Fruit fly (Drosophila melanogaster) whole organism, embryonic: ENCODE measurements around the gene CG31816.

Experiments
- Aef1 ChIP-seq: fragments of 200-800 bp; sonication (Bioruptor generic); IDR thresholded peaks from 3 replicates; pipeline ENCODE4 v1.3.6; 2022; ENCODE audit warnings: missing biosample characterization, missing genetic modification characterization
- Blimp-1 ChIP-seq: fragments of 200-800 bp; sonication (Bioruptor generic); optimal IDR thresholded peaks from 3 replicates; lab custom pipeline; 2018; ENCODE audit warnings: missing biosample characterization, missing genetic modification characterization, mild to moderate bottlenecking, moderate library complexity, missing genetic modification reagents
- CG10543 ChIP-seq: fragments of 200-800 bp; sonication (Bioruptor generic); optimal IDR thresholded peaks from 3 replicates; lab custom pipeline; 2017; ENCODE audit warnings: missing biosample characterization, mild to moderate bottlenecking, missing genetic modification characterization, moderate library complexity
- CG11504 ChIP-seq: fragments of 200-800 bp; sonication (Bioruptor generic); optimal IDR thresholded peaks from 3 replicates; lab custom pipeline; 2019; ENCODE audit warnings: missing biosample characterization, mild to moderate bottlenecking, missing genetic modification characterization, moderate library complexity
- CG11723 ChIP-seq: fragments of 200-800 bp; sonication (Bioruptor generic); optimal IDR thresholded peaks from 2 replicates; lab custom pipeline; 2017; ENCODE audit warnings: missing biosample characterization, mild to moderate bottlenecking, missing genetic modification characterization
- CG12155 ChIP-seq: fragments of 200-800 bp; sonication (Bioruptor generic); optimal IDR thresholded peaks from 3 replicates; lab custom pipeline; 2016; ENCODE audit warnings: missing biosample characterization, missing genetic modification characterization
- CG1529 ChIP-seq: fragments of 200-800 bp; sonication (Bioruptor generic); optimal IDR thresholded peaks from 3 replicates; lab custom pipeline; 2018; ENCODE audit warnings: missing biosample characterization, missing genetic modification characterization
- CG16779 ChIP-seq: fragments of 200-800 bp; sonication (Bioruptor generic); IDR thresholded peaks from 2 replicates; pipeline ENCODE4 v1.3.6; 2022; ENCODE audit warnings: missing biosample characterization, missing genetic modification characterization
- CG1832 ChIP-seq: fragments of 200-800 bp; sonication (Bioruptor generic); optimal IDR thresholded peaks from 2 replicates; lab custom pipeline; 2017; ENCODE audit warnings: missing biosample characterization, mild to moderate bottlenecking, missing genetic modification characterization, inconsistent platforms
- CG18764 ChIP-seq: fragments of 200-800 bp; sonication (Bioruptor generic); optimal IDR thresholded peaks from 3 replicates; lab custom pipeline; 2016; ENCODE audit warnings: missing biosample characterization, missing genetic modification characterization
- CG32532 ChIP-seq: fragments of 200-800 bp; sonication (Bioruptor generic); IDR thresholded peaks from 2 replicates; pipeline ENCODE4 v1.3.6; 2022; ENCODE audit warnings: missing biosample characterization, missing genetic modification characterization
- CG3407 ChIP-seq: fragments of 200-800 bp; sonication (Bioruptor generic); optimal IDR thresholded peaks from 2 replicates; lab custom pipeline; 2018; ENCODE audit warnings: missing biosample characterization, mild to moderate bottlenecking, missing genetic modification characterization
- CG4282 ChIP-seq: fragments of 200-800 bp; sonication (Bioruptor generic); optimal IDR thresholded peaks from 2 replicates; lab custom pipeline; 2016; ENCODE audit warnings: missing biosample characterization, missing genetic modification characterization
- CG43689 ChIP-seq: fragments of 200-800 bp; sonication (Bioruptor generic); IDR thresholded peaks from 2 replicates; pipeline ENCODE4 v1.3.6; 2022; ENCODE audit warnings: missing biosample characterization, missing genetic modification characterization
- CG5245 ChIP-seq: fragments of 200-800 bp; sonication (Bioruptor generic); optimal IDR thresholded peaks from 3 replicates; lab custom pipeline; 2016; ENCODE audit warnings: missing biosample characterization, missing genetic modification characterization
- CG6765 ChIP-seq: fragments of 200-800 bp; sonication (Bioruptor generic); optimal IDR thresholded peaks from 3 replicates; lab custom pipeline; 2017; ENCODE audit warnings: missing biosample characterization, mild to moderate bottlenecking, missing genetic modification characterization
- CG7928 ChIP-seq: fragments of 200-800 bp; sonication (Bioruptor generic); optimal IDR thresholded peaks from 2 replicates; lab custom pipeline; 2017; ENCODE audit warnings: missing biosample characterization, mild to moderate bottlenecking, missing genetic modification characterization
- CG8281 ChIP-seq: fragments of 200-800 bp; sonication (Bioruptor generic); optimal IDR thresholded peaks from 2 replicates; lab custom pipeline; 2018; ENCODE audit warnings: missing biosample characterization, mild to moderate bottlenecking, missing genetic modification characterization, moderate library complexity
- CG8388 ChIP-seq: fragments of 200-800 bp; sonication (Bioruptor generic); optimal IDR thresholded peaks from 2 replicates; lab custom pipeline; 2019; ENCODE audit warnings: missing biosample characterization, mild to moderate bottlenecking, missing genetic modification characterization, moderate library complexity
- Gsc ChIP-seq: fragments of 200-800 bp; sonication (Bioruptor generic); IDR thresholded peaks from 2 replicates; pipeline ENCODE4 v1.3.6; 2022; ENCODE audit warnings: missing biosample characterization, missing genetic modification characterization
- HHEX ChIP-seq: fragments of 200-800 bp; sonication (Bioruptor generic); optimal IDR thresholded peaks from 3 replicates; lab custom pipeline; 2017; ENCODE audit warnings: missing biosample characterization, mild to moderate bottlenecking, missing genetic modification characterization, missing genetic modification reagents
- Hand ChIP-seq: fragments of 200-800 bp; sonication (Bioruptor generic); optimal IDR thresholded peaks from 2 replicates; lab custom pipeline; 2017; ENCODE audit warnings: mild to moderate bottlenecking, missing biosample characterization, missing genetic modification reagents, missing genetic modification characterization
- Hr3 ChIP-seq: fragments of 200-800 bp; sonication (Bioruptor generic); optimal IDR thresholded peaks from 3 replicates; lab custom pipeline; 2016; ENCODE audit warnings: missing biosample characterization, missing genetic modification characterization
- Hsf ChIP-seq: fragments of 200-800 bp; sonication (Bioruptor generic); optimal IDR thresholded peaks from 3 replicates; lab custom pipeline; 2016; ENCODE audit warnings: missing biosample characterization, missing genetic modification characterization
- MESR4 ChIP-seq: fragments of 200-800 bp; sonication (Bioruptor generic); optimal IDR thresholded peaks from 2 replicates; lab custom pipeline; 2018; ENCODE audit warnings: missing biosample characterization, mild to moderate bottlenecking, missing genetic modification characterization, moderate library complexity
- Mes4 ChIP-seq: fragments of 200-800 bp; sonication (Bioruptor generic); optimal IDR thresholded peaks from 2 replicates; lab custom pipeline; 2016; ENCODE audit warnings: missing biosample characterization, missing genetic modification characterization
- Oaz ChIP-seq: fragments of 200-800 bp; sonication (Bioruptor generic); IDR thresholded peaks from 2 replicates; pipeline ENCODE4 v1.3.6; 2022; ENCODE audit warnings: missing biosample characterization, missing genetic modification characterization
- Opbp ChIP-seq: fragments of 200-800 bp; sonication (Bioruptor generic); IDR thresholded peaks from 3 replicates; pipeline ENCODE4 v1.3.6; 2022; ENCODE audit warnings: missing biosample characterization, missing genetic modification characterization; ENCODE audit not compliant: partially characterized antibody
- Ravus ChIP-seq: fragments of 200-800 bp; sonication (Bioruptor generic); IDR thresholded peaks from 2 replicates; pipeline ENCODE4 v1.3.6; 2022; ENCODE audit warnings: missing biosample characterization, missing genetic modification characterization
- Scr ChIP-seq: fragments of 200-800 bp; sonication (Bioruptor generic); IDR thresholded peaks from 2 replicates; pipeline ENCODE4 v1.3.6; 2022; ENCODE audit warnings: missing biosample characterization, missing genetic modification characterization; ENCODE audit not compliant: partially characterized antibody
- Side ChIP-seq: fragments of 200-800 bp; sonication (Bioruptor generic); optimal IDR thresholded peaks from 2 replicates; lab custom pipeline; 2016; ENCODE audit warnings: missing biosample characterization, missing genetic modification characterization
- Taf1 ChIP-seq: fragments of 200-800 bp; sonication (Bioruptor generic); IDR thresholded peaks from 2 replicates; pipeline ENCODE4 v1.3.6; 2022; ENCODE audit warnings: missing biosample characterization, missing genetic modification characterization
- ato ChIP-seq: fragments of 200-800 bp; sonication (Bioruptor generic); IDR thresholded peaks from 2 replicates; pipeline ENCODE4 v1.3.6; 2022; ENCODE audit warnings: missing biosample characterization, missing genetic modification characterization; ENCODE audit not compliant: partially characterized antibody
- bbx ChIP-seq: fragments of 200-800 bp; sonication (Bioruptor generic); IDR thresholded peaks from 2 replicates; pipeline ENCODE4 v1.3.6; 2022; ENCODE audit warnings: missing biosample characterization, missing genetic modification characterization; ENCODE audit not compliant: partially characterized antibody
- br ChIP-seq: fragments of >200 bp; optimal IDR thresholded peaks from 2 replicates; lab custom pipeline; 2017
- cas ChIP-seq: fragments of 200-800 bp; sonication (Bioruptor generic); IDR thresholded peaks from 2 replicates; pipeline ENCODE4 v1.3.6; 2022; ENCODE audit warnings: missing biosample characterization, missing genetic modification characterization
- da ChIP-seq: fragments of 200-800 bp; sonication (Bioruptor generic); optimal IDR thresholded peaks from 2 replicates; lab custom pipeline; 2016; ENCODE audit warnings: missing biosample characterization, missing genetic modification characterization
- dm ChIP-seq: fragments of 200-800 bp; sonication (Bioruptor generic); optimal IDR thresholded peaks from 3 replicates; lab custom pipeline; 2016; ENCODE audit warnings: missing biosample characterization, missing genetic modification characterization
- dpn ChIP-seq, 2 experiments: fragments of 200-800 bp; sonication (Bioruptor generic); optimal IDR thresholded peaks; 3 replicates each; lab custom pipeline; 2016; ENCODE audit warnings: missing biosample characterization in 2 of 2, missing genetic modification characterization in 2 of 2
- fd102C ChIP-seq: fragments of 200-800 bp; sonication (Bioruptor generic); optimal IDR thresholded peaks from 2 replicates; lab custom pipeline; 2018; ENCODE audit warnings: missing biosample characterization, mild to moderate bottlenecking, missing genetic modification characterization, moderate library complexity
- gfzf ChIP-seq: fragments of 200-800 bp; sonication (Bioruptor generic); optimal IDR thresholded peaks from 2 replicates; lab custom pipeline; 2016; ENCODE audit warnings: missing biosample characterization, mild to moderate bottlenecking, missing genetic modification characterization, moderate library complexity
- jigr1 ChIP-seq: fragments of 200-800 bp; sonication (Bioruptor generic); IDR thresholded peaks from 3 replicates; pipeline ENCODE4 v1.3.6; 2022; ENCODE audit warnings: missing biosample characterization, missing genetic modification characterization
- kay ChIP-seq: fragments of 200-800 bp; sonication (Bioruptor generic); optimal IDR thresholded peaks from 2 replicates; lab custom pipeline; 2016; ENCODE audit warnings: missing biosample characterization, missing genetic modification characterization
- klu ChIP-seq: fragments of 200-800 bp; sonication (Bioruptor generic); IDR thresholded peaks from 2 replicates; pipeline ENCODE4 v1.3.6; 2022; ENCODE audit warnings: missing biosample characterization, missing genetic modification characterization
- mld ChIP-seq: fragments of 200-800 bp; sonication (Bioruptor generic); IDR thresholded peaks from 3 replicates; pipeline ENCODE4 v1.3.6; 2022; ENCODE audit warnings: missing biosample characterization, missing genetic modification characterization; ENCODE audit not compliant: partially characterized antibody
- vvl ChIP-seq: fragments of 200-800 bp; sonication (Bioruptor generic); IDR thresholded peaks from 2 replicates; pipeline ENCODE4 v1.3.6; 2022; ENCODE audit warnings: missing biosample characterization, missing genetic modification characterization
- zen ChIP-seq: fragments of 200-800 bp; sonication (Bioruptor generic); optimal IDR thresholded peaks from 3 replicates; lab custom pipeline; 2018; ENCODE audit warnings: missing biosample characterization, mild to moderate bottlenecking, missing genetic modification characterization, moderate library complexity
- zfh1 ChIP-seq: fragments of 200-800 bp; sonication (Bioruptor generic); IDR thresholded peaks from 3 replicates; pipeline ENCODE4 v1.3.6; 2022; ENCODE audit warnings: missing biosample characterization, missing genetic modification characterization

CG31816 gene

dm6 chr2L:16521345-16522285 is 20.7 kb upstream of the CG31816 start (continued):
- TF ChIP-seq CG12155 (GFP tag; lab: Kevin White, UChicago) (no peak), ato (GFP tag; lab: Robert Waterston, UW) (peak; percentile 35; the same call in 1 of the 2 replicates), CG1529 (GFP tag; lab: Kevin White, UChicago) (peak; percentile 95), da (GFP tag; lab: Kevin White, UChicago) (peak; percentile 91), cas (GFP tag; lab: Robert Waterston, UW) (0 out of 2 replicates have a peak, but pooled peaks have one; percentile 35), CG3407 (GFP tag; lab: Kevin White, UChicago) (peak; percentile 97), CG7928 (GFP tag; lab: Kevin White, UChicago) (peak; percentile 57), HHEX (peak; percentile 91), CG5245 (GFP tag; lab: Kevin White, UChicago) (peak; percentile 49), vvl (GFP tag; lab: Robert Waterston, UW) (peak; percentile 89), CG16779 (GFP tag; lab: Robert Waterston, UW) (0 out of 2 replicates have a peak, but pooled peaks have one; percentile 15), Scr (0 out of 2 replicates have a peak, but pooled peaks have one; percentile 11), Hr3 (GFP tag; lab: Kevin White, UChicago) (no peak), br (lab: Kevin White, UChicago) (no peak), CG43689 (GFP tag; lab: Robert Waterston, UW) (0 out of 2 replicates have a peak, but pooled peaks have one; percentile 28), CG32532 (GFP tag; lab: Robert Waterston, UW) (peak; percentile 39), zen (tag; lab: Kevin White, UChicago) (peak; percentile 80), Mes4 (GFP tag; lab: Kevin White, UChicago) (peak; percentile 93), CG8388 (peak; percentile 70), mld (GFP tag; lab: Robert Waterston, UW) (no peak), Hsf (GFP tag; lab: Kevin White, UChicago) (peak; percentile 57), kay (GFP tag; lab: Kevin White, UChicago) (peak; percentile 85), Gsc (GFP tag; lab: Robert Waterston, UW) (no peak), CG11504 (tag; lab: Kevin White, UChicago) (peak; percentile 71), zfh1 (GFP tag; lab: Robert Waterston, UW) (peak; percentile 74), gfzf (no peak), Side (GFP tag; lab: Kevin White, UChicago) (peak; percentile 90), klu (GFP tag; lab: Robert Waterston, UW) (no peak), dm (GFP tag; lab: Kevin White, UChicago) (peak; percentile 78), jigr1 (GFP tag; lab: Robert Waterston, UW) (no peak), CG10543 (peak; percentile 95), Hand (GFP tag; lab: Kevin White, UChicago) (peak; percentile 79), Ravus (GFP tag; lab: Robert Waterston, UW) (no peak), CG1832 (peak; percentile 79), CG8281 (tag; lab: Kevin White, UChicago) (peak; percentile 71), Blimp-1 (GFP tag; lab: Kevin White, UChicago) (peak; percentile 83), CG6765 (GFP tag; lab: Kevin White, UChicago) (peak; percentile 77), Opbp (0 out of 3 replicates have a peak, but pooled peaks have one; percentile 41), Taf1 (GFP tag; lab: Robert Waterston, UW) (no peak), CG11723 (GFP tag; lab: Kevin White, UChicago) (peak; percentile 93), fd102C (GFP tag; lab: Kevin White, UChicago) (peak; percentile 95), dpn (GFP tag; optimal IDR thresholded peaks at IDR 0.05; lab: Kevin White, UChicago) (peak; percentile 44), CG4282 (GFP tag; lab: Kevin White, UChicago) (peak; percentile 57), Oaz (GFP tag; lab: Robert Waterston, UW) (no peak), MESR4 (GFP tag; lab: Kevin White, UChicago) (peak; percentile 16), Aef1 (GFP tag; lab: Robert Waterston, UW) (peak; percentile 93), CG18764 (GFP tag; lab: Kevin White, UChicago) (peak; percentile 75), bbx (peak; percentile 41; the same call in 1 of the 2 replicates)
